Fruit fly (Drosophila melanogaster): ENCODE measurements around the gene Ten-a.
A peak's percentile ranks its signal among the peaks of the same experiment; 100 is the strongest.

The Ten-a gene

DNA sequence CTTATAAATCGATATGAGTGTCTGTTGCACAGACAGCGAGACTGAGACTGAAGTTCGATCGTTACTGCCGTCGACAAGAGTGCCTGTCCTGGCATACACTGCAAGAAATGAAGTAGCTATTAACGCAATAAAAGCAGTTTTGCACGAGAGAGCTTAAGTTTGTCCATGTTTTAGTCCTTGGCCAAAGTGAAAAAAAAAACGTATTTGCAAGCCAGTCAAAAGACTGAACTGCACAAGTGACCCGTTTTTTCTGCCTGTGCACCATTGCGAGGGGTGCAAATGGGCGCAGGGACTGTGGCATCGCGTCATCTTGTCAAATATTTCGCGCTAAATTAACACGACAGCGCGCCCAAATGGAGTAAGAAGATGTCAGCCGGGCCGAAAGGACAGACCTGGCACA is 32.1 kb downstream of the Ten-a start (continued):
- TF ChIP-seq CG7987 (GFP tag; optimal IDR thresholded peaks at IDR 0.05) (no peak), CG11504 (tag; optimal IDR thresholded peaks at IDR 0.05) (peak; percentile 33), h (optimal IDR thresholded peaks at IDR 0.05) (no peak), br (optimal IDR thresholded peaks at IDR 0.05) (no peak), hbn (GFP tag; IDR thresholded peaks at IDR 0.05; ENCODE audit: partially characterized antibody) (no peak), MTF-1 (GFP tag; optimal IDR thresholded peaks at IDR 0.05; ENCODE audit: borderline replicate concordance) (no peak), chm (GFP tag; IDR thresholded peaks at IDR 0.05) (no peak), CG4730 (GFP tag; IDR thresholded peaks at IDR 0.05) (no peak), Kr (GFP tag; optimal IDR thresholded peaks at IDR 0.05) (no peak), dmrt11E (tag; optimal IDR thresholded peaks at IDR 0.05) (peak; percentile 33), CG1792 (GFP tag; optimal IDR thresholded peaks at IDR 0.05) (no peak), Bdp1 (GFP tag; optimal IDR thresholded peaks at IDR 0.05) (no peak), otp (GFP tag; IDR thresholded peaks at IDR 0.05) (no peak), Lim3 (GFP tag; IDR thresholded peaks at IDR 0.05) (no peak), jing (GFP tag; optimal IDR thresholded peaks at IDR 0.05) (no peak), inv (GFP tag; IDR thresholded peaks at IDR 0.05; ENCODE audit: partially characterized antibody) (no peak), bowl (GFP tag; IDR thresholded peaks at IDR 0.05) (no peak), CG31365 (tag; optimal IDR thresholded peaks at IDR 0.05) (no peak), CG3995 (GFP tag; optimal IDR thresholded peaks at IDR 0.05) (no peak), CG7786 (GFP tag; optimal IDR thresholded peaks at IDR 0.05) (no peak), Poxn (GFP tag; IDR thresholded peaks at IDR 0.05) (no peak), CG7271 (tag; optimal IDR thresholded peaks at IDR 0.05) (no peak), sd (tag; optimal IDR thresholded peaks at IDR 0.05) (no peak), repo (GFP tag; optimal IDR thresholded peaks at IDR 0.05) (no peak), CG6689 (GFP tag; IDR thresholded peaks at IDR 0.05) (peak; percentile 24; the same call in 1 of the 2 replicates), lmd (GFP tag; IDR thresholded peaks at IDR 0.05) (no peak), CG6813 (GFP tag; optimal IDR thresholded peaks at IDR 0.05) (no peak), CG31388 (GFP tag; optimal IDR thresholded peaks at IDR 0.05) (no peak), Fer3 (tag; optimal IDR thresholded peaks at IDR 0.05) (no peak), HLH4C (GFP tag; IDR thresholded peaks at IDR 0.05; ENCODE audit: partially characterized antibody) (no peak), wdn (GFP tag; IDR thresholded peaks at IDR 0.05) (no peak), grn (GFP tag; optimal IDR thresholded peaks at IDR 0.05) (no peak), Stat92E (GFP tag; optimal IDR thresholded peaks at IDR 0.05) (no peak), da (GFP tag; optimal IDR thresholded peaks at IDR 0.05) (no peak), ranshi (GFP tag; IDR thresholded peaks at IDR 0.05) (no peak), pzg (GFP tag; optimal IDR thresholded peaks at IDR 0.05) (no peak), oc (tag; optimal IDR thresholded peaks at IDR 0.05) (no peak), ems (GFP tag; optimal IDR thresholded peaks at IDR 0.05) (no peak), D19B (GFP tag; optimal IDR thresholded peaks at IDR 0.05) (no peak), Meics (GFP tag; optimal IDR thresholded peaks at IDR 0.05) (no peak), Doc2 (GFP tag; IDR thresholded peaks at IDR 0.05) (no peak), ewg (GFP tag; optimal IDR thresholded peaks at IDR 0.05) (no peak), caup (GFP tag; optimal IDR thresholded peaks at IDR 0.05; ENCODE audit: severe bottlenecking) (no peak), CG4820 (GFP tag; optimal IDR thresholded peaks at IDR 0.05) (peak; percentile 3), CG14667 (GFP tag; IDR thresholded peaks at IDR 0.05) (no peak), CG3163 (GFP tag; optimal IDR thresholded peaks at IDR 0.05) (no peak), ftz-f1 (GFP tag; optimal IDR thresholded peaks at IDR 0.05) (no peak), H15 (GFP tag; IDR thresholded peaks at IDR 0.05) (no peak), CG10654 (GFP tag; optimal IDR thresholded peaks at IDR 0.05) (no peak), CG12769 (tag; optimal IDR thresholded peaks at IDR 0.05) (no peak), CG2889 (GFP tag; IDR thresholded peaks at IDR 0.05) (no peak), CG2116 (GFP tag; optimal IDR thresholded peaks at IDR 0.05) (no peak)
